Fruit fly (Drosophila melanogaster) whole organism, prepupa: ENCODE results near the gene Sodq.

Source experiments
- CG10631 ChIP-seq: fragments of 200-800 bp; sonication (Bioruptor generic); optimal IDR thresholded peaks from 2 replicates; lab custom pipeline; 2016; ENCODE audit warnings: missing biosample characterization, missing genetic modification characterization
- CG10669 ChIP-seq: fragments of 200-800 bp; sonication (Bioruptor generic); optimal IDR thresholded peaks from 3 replicates; lab custom pipeline; 2018; ENCODE audit warnings: missing biosample characterization, mild to moderate bottlenecking, missing genetic modification characterization, moderate library complexity
- CG1621 ChIP-seq: fragments of 200-800 bp; sonication (Bioruptor generic); optimal IDR thresholded peaks from 3 replicates; lab custom pipeline; 2018; ENCODE audit warnings: missing biosample characterization, mild to moderate bottlenecking, missing genetic modification characterization
- CG4318 ChIP-seq: fragments of 200-800 bp; sonication (Bioruptor generic); optimal IDR thresholded peaks from 3 replicates; lab custom pipeline; 2017; ENCODE audit warnings: missing biosample characterization, mild to moderate bottlenecking, missing genetic modification characterization
- CG6792 ChIP-seq: fragments of 200-800 bp; sonication (Bioruptor generic); optimal IDR thresholded peaks from 3 replicates; lab custom pipeline; 2016; ENCODE audit warnings: missing biosample characterization, missing genetic modification characterization
- CG8119 ChIP-seq: fragments of 200-800 bp; sonication (Bioruptor generic); IDR thresholded peaks from 3 replicates; pipeline ENCODE4 v1.3.6; 2022; ENCODE audit warnings: missing biosample characterization, missing genetic modification characterization
- CG8319 ChIP-seq: fragments of 200-800 bp; sonication (Bioruptor generic); optimal IDR thresholded peaks from 3 replicates; lab custom pipeline; 2016; ENCODE audit warnings: missing biosample characterization, missing genetic modification characterization
- CG8632 ChIP-seq: fragments of 200-800 bp; sonication (Bioruptor generic); optimal IDR thresholded peaks from 3 replicates; lab custom pipeline; 2016; ENCODE audit warnings: missing biosample characterization, missing genetic modification characterization
- Eip75B ChIP-seq: fragments of 200-800 bp; sonication (Bioruptor generic); optimal IDR thresholded peaks from 3 replicates; lab custom pipeline; 2016; ENCODE audit warnings: missing biosample characterization, missing genetic modification characterization
- Ets96B ChIP-seq: fragments of 200-800 bp; optimal IDR thresholded peaks from 2 replicates; lab custom pipeline; 2019; ENCODE audit warnings: missing biosample characterization, mild to moderate bottlenecking, missing genetic modification characterization, moderate library complexity
- Hr38 ChIP-seq: sonication (Bioruptor generic); optimal IDR thresholded peaks from 2 replicates; lab custom pipeline; 2016; ENCODE audit warnings: missing biosample characterization, missing genetic modification characterization
- Hr4 ChIP-seq: fragments of 200-800 bp; sonication (Bioruptor generic); optimal IDR thresholded peaks from 3 replicates; lab custom pipeline; 2016; ENCODE audit warnings: missing biosample characterization, missing genetic modification characterization
- Sox102F ChIP-seq: fragments of 200-800 bp; sonication (Bioruptor generic); optimal IDR thresholded peaks from 2 replicates; lab custom pipeline; 2016; ENCODE audit warnings: missing biosample characterization, mild to moderate bottlenecking, missing genetic modification characterization
- Sox15 ChIP-seq: fragments of 200-800 bp; sonication (Bioruptor generic); optimal IDR thresholded peaks from 3 replicates; lab custom pipeline; 2016; ENCODE audit warnings: missing biosample characterization, missing genetic modification characterization
- cyc ChIP-seq: fragments of 200-800 bp; sonication (Bioruptor generic); optimal IDR thresholded peaks from 3 replicates; lab custom pipeline; 2016; ENCODE audit warnings: missing biosample characterization, missing genetic modification characterization
- esn ChIP-seq: fragments of 200-800 bp; sonication (Bioruptor generic); optimal IDR thresholded peaks from 2 replicates; lab custom pipeline; 2016; ENCODE audit warnings: missing biosample characterization, mild to moderate bottlenecking, missing genetic modification characterization, moderate library complexity
- fd85E ChIP-seq: fragments of 200-800 bp; sonication (Bioruptor generic); optimal IDR thresholded peaks from 3 replicates; lab custom pipeline; 2016; ENCODE audit warnings: missing biosample characterization, missing genetic modification characterization
- lz ChIP-seq: fragments of 200-800 bp; sonication (Bioruptor generic); optimal IDR thresholded peaks from 3 replicates; lab custom pipeline; 2016; ENCODE audit warnings: missing biosample characterization, missing genetic modification characterization
- pdm3 ChIP-seq: fragments of 200-800 bp; sonication (Bioruptor generic); optimal IDR thresholded peaks from 3 replicates; lab custom pipeline; 2016; ENCODE audit warnings: missing biosample characterization, missing genetic modification characterization
- spab ChIP-seq: fragments of 200-800 bp; sonication (Bioruptor generic); optimal IDR thresholded peaks from 2 replicates; lab custom pipeline; 2017; ENCODE audit warnings: missing biosample characterization, mild to moderate bottlenecking, missing genetic modification characterization, missing genetic modification reagents
- vri ChIP-seq: fragments of 200-800 bp; sonication (Bioruptor generic); optimal IDR thresholded peaks from 3 replicates; lab custom pipeline; 2016; ENCODE audit warnings: missing biosample characterization, mild to moderate bottlenecking, missing genetic modification characterization

Sodq gene

dm6 chr3R:25919912-25920311 is 24.3 kb downstream of the Sodq start:
- TF ChIP-seq CG8632 (GFP tag; lab: Kevin White, UChicago), result no peak
- TF ChIP-seq lz (GFP tag; lab: Kevin White, UChicago), result no peak
- TF ChIP-seq cyc (GFP tag; lab: Kevin White, UChicago), result no peak
- TF ChIP-seq Eip75B (GFP tag; lab: Kevin White, UChicago), result no peak
- TF ChIP-seq CG10669 (GFP tag; lab: Kevin White, UChicago), result no peak
- TF ChIP-seq CG10631 (GFP tag; lab: Kevin White, UChicago), result no peak
- TF ChIP-seq CG4318, result no peak
- TF ChIP-seq pdm3 (GFP tag; lab: Kevin White, UChicago), result no peak
- TF ChIP-seq fd85E (GFP tag; lab: Kevin White, UChicago), result no peak
- TF ChIP-seq Sox102F, result no peak
- TF ChIP-seq spab (GFP tag; lab: Kevin White, UChicago), result no peak
- TF ChIP-seq esn (GFP tag; lab: Kevin White, UChicago), result no peak
- no peak for TF ChIP-seq CG6792 (GFP tag; lab: Kevin White, UChicago)
- no peak for TF ChIP-seq vri (GFP tag; lab: Kevin White, UChicago)
- no peak for TF ChIP-seq CG8319 (GFP tag; lab: Kevin White, UChicago)

- TF ChIP-seq CG8119 (GFP tag; lab: Robert Waterston, UW), result no peak
- TF ChIP-seq Sox15 (GFP tag; lab: Kevin White, UChicago), result no peak
Measured at dm6 chr3R:25922534-25922933, 26.9 kb downstream of the Sodq start, which contains the start of gene CG14546. Gene CG14546, minus strand, starts transcription at chr3R:25922634.

dm6 chr3R:25941310-25941709 is 45.7 kb downstream of the Sodq start:
- no peak for TF ChIP-seq Hr4 (GFP tag; lab: Kevin White, UChicago)
- TF ChIP-seq Ets96B (tag; lab: Kevin White, UChicago), result no peak
- TF ChIP-seq CG1621 (tag; lab: Kevin White, UChicago), result no peak
- no peak for TF ChIP-seq Hr38 (GFP tag; lab: Kevin White, UChicago)
